Worm (Caenorhabditis elegans) whole organism, L4 larva: ENCODE measurements around the gene comt-4.

Experiments used
- D1046.2 ChIP-seq: fragments of 200-800 bp; sonication (Bioruptor generic); IDR thresholded peaks from 2 replicates; pipeline ENCODE4 v1.3.6; 2022; ENCODE audit warnings: missing genetic modification characterization, missing compliant biosample characterization
- F10B5.3 ChIP-seq: sonication (generic microtip); optimal IDR thresholded peaks from 2 replicates; lab custom pipeline; 2016; ENCODE audit warnings: mild to moderate bottlenecking, missing genetic modification characterization, missing compliant biosample characterization
- F26F4.8 ChIP-seq: fragments of 200-800 bp; sonication (Bioruptor generic); conservative IDR thresholded peaks from 2 replicates; pipeline ENCODE4 v1.3.6; 2022; ENCODE audit warnings: missing genetic modification characterization, missing compliant biosample characterization
- F44E2.7 ChIP-seq: fragments of 200-800 bp; sonication (Bioruptor generic); IDR thresholded peaks from 2 replicates; pipeline ENCODE4 v2.1.2; 2022; ENCODE audit warnings: missing genetic modification characterization, missing compliant biosample characterization
- T26A8.4 ChIP-seq: fragments of 200-800 bp; sonication (Bioruptor generic); IDR thresholded peaks from 2 replicates; pipeline ENCODE4 v1.3.6; 2022; ENCODE audit warnings: missing genetic modification characterization, missing compliant biosample characterization
- Y105C5A.15 ChIP-seq: fragments of 200-800 bp; sonication (Bioruptor generic); IDR thresholded peaks from 2 replicates; pipeline ENCODE4 v1.3.6; 2022; ENCODE audit warnings: missing genetic modification characterization, missing compliant biosample characterization
- Y48G9A.11 ChIP-seq: fragments of 200-800 bp; sonication (Bioruptor generic); IDR thresholded peaks from 2 replicates; pipeline ENCODE4 v1.3.6; 2022; ENCODE audit warnings: missing genetic modification reagents, missing genetic modification characterization, missing compliant biosample characterization
- Y75B8A.6 ChIP-seq: fragments of 200-800 bp; sonication (Bioruptor generic); IDR thresholded peaks from 2 replicates; pipeline ENCODE4 v1.3.6; 2022; ENCODE audit warnings: missing genetic modification reagents, missing genetic modification characterization, missing compliant biosample characterization
- ZK337.2 ChIP-seq: fragments of 200-800 bp; sonication (Bioruptor generic); IDR thresholded peaks from 2 replicates; pipeline ENCODE4 v1.3.6; 2022; ENCODE audit warnings: missing genetic modification reagents, missing genetic modification characterization, missing compliant biosample characterization
- ZK546.5 ChIP-seq, 2 experiments: sonication (generic microtip); optimal IDR thresholded peaks; 2 replicates each; lab custom pipeline; 2017; ENCODE audit warnings: missing biosample characterization in 2 of 2, missing genetic modification characterization in 2 of 2
- aha-1 ChIP-seq: fragments of 150-350 bp; peaks from one replicate; lab custom pipeline; 2014; ENCODE audit warnings: missing biosample characterization, missing genetic modification characterization
- aly-2 ChIP-seq: sonication (generic microtip); optimal IDR thresholded peaks from 2 replicates; lab custom pipeline; 2018; ENCODE audit warnings: missing biosample characterization, missing genetic modification characterization
- ama-1 ChIP-seq: fragments of 150-350 bp; optimal IDR thresholded peaks from 2 replicates; lab custom pipeline; 2014; ENCODE audit warnings: inconsistent platforms, mixed read lengths
- attf-4 ChIP-seq: sonication (generic microtip); optimal IDR thresholded peaks from 3 replicates; lab custom pipeline; 2017; ENCODE audit warnings: missing biosample characterization, missing genetic modification characterization
- ceh-20 ChIP-seq: fragments of 200-800 bp; sonication (Bioruptor generic); IDR thresholded peaks from 2 replicates; pipeline ENCODE4 v1.3.6; 2022; ENCODE audit warnings: missing genetic modification reagents, missing genetic modification characterization, missing compliant biosample characterization
- ceh-32 ChIP-seq: sonication (generic microtip); optimal IDR thresholded peaks from 2 replicates; lab custom pipeline; 2016; ENCODE audit warnings: mild to moderate bottlenecking, missing genetic modification characterization, missing compliant biosample characterization; ENCODE audit not compliant: poor library complexity
- ceh-44 ChIP-seq: fragments of 200-800 bp; sonication (Bioruptor generic); IDR thresholded peaks from 2 replicates; pipeline ENCODE4 v1.3.6; 2022; ENCODE audit warnings: missing genetic modification reagents, missing genetic modification characterization, missing compliant biosample characterization
- ces-1 ChIP-seq: fragments of 150-350 bp; sonication (generic microtip); optimal IDR thresholded peaks from 4 replicates; lab custom pipeline; 2014; ENCODE audit warnings: missing biosample characterization, missing genetic modification reagents, missing genetic modification characterization
- cey-2 ChIP-seq: sonication (generic microtip); optimal IDR thresholded peaks from 3 replicates; lab custom pipeline; 2017; ENCODE audit warnings: missing genetic modification characterization, mild to moderate bottlenecking, missing compliant biosample characterization, antibody characterized with exemption, borderline replicate concordance; ENCODE audit not compliant: insufficient read depth
- daf-16 ChIP-seq, 3 experiments: sonication (generic microtip); optimal IDR thresholded peaks; 2 replicates each; lab custom pipeline; 2016 to 2017; ENCODE audit warnings: missing genetic modification characterization in 3 of 3, missing genetic modification reagents in 3 of 3, mild to moderate bottlenecking in 2 of 3, missing compliant biosample characterization in 2 of 3, missing biosample characterization in 1 of 3, moderate library complexity in 1 of 3
- daf-8 ChIP-seq: fragments of 200-800 bp; sonication (Bioruptor generic); IDR thresholded peaks from 2 replicates; pipeline ENCODE4 v1.3.6; 2022; ENCODE audit warnings: missing genetic modification characterization, missing compliant biosample characterization
- dmd-6 ChIP-seq: fragments of 200-800 bp; sonication (Bioruptor generic); IDR thresholded peaks from 2 replicates; pipeline ENCODE4 v1.3.6; 2022; ENCODE audit warnings: missing genetic modification reagents, missing genetic modification characterization, missing compliant biosample characterization
- dpl-1 ChIP-seq: fragments of 150-350 bp; optimal IDR thresholded peaks from 2 replicates; lab custom pipeline; 2014; ENCODE audit warnings: missing biosample characterization, missing genetic modification reagents, missing genetic modification characterization
- duxl-1 ChIP-seq: sonication (generic microtip); optimal IDR thresholded peaks from 2 replicates; lab custom pipeline; 2016; ENCODE audit warnings: mild to moderate bottlenecking, missing genetic modification characterization, moderate library complexity, missing compliant biosample characterization; ENCODE audit not compliant: poor library complexity
- fkh-10 ChIP-seq: fragments of 150-350 bp; optimal IDR thresholded peaks from 2 replicates; lab custom pipeline; 2014; ENCODE audit warnings: missing biosample characterization, missing genetic modification reagents, missing genetic modification characterization
- hif-1 ChIP-seq, 2 experiments: sonication (generic microtip); optimal IDR thresholded peaks; 2 replicates each; lab custom pipeline; 2016 to 2017; ENCODE audit warnings: missing compliant biosample characterization in 2 of 2, missing genetic modification characterization in 2 of 2, missing genetic modification reagents in 2 of 2, missing genotype in 2 of 2, mild to moderate bottlenecking in 1 of 2
- hlh-11 ChIP-seq: fragments of 200-800 bp; sonication (Bioruptor generic); optimal IDR thresholded peaks from 2 replicates; lab custom pipeline; 2018; ENCODE audit warnings: mild to moderate bottlenecking, missing genetic modification characterization, missing compliant biosample characterization
- hmg-1.1 ChIP-seq: fragments of 200-800 bp; sonication (Bioruptor generic); IDR thresholded peaks from 2 replicates; pipeline ENCODE4 v1.3.6; 2022; ENCODE audit warnings: missing genetic modification reagents, missing genetic modification characterization, missing compliant biosample characterization
- lim-7 ChIP-seq: fragments of 200-800 bp; sonication (Bioruptor generic); IDR thresholded peaks from 2 replicates; pipeline ENCODE4 v1.3.6; 2022; ENCODE audit warnings: missing genetic modification characterization, missing compliant biosample characterization
- lin-1 ChIP-seq: fragments of 200-800 bp; sonication (Bioruptor generic); IDR thresholded peaks from 2 replicates; pipeline ENCODE4 v1.3.6; 2022; ENCODE audit warnings: missing genetic modification reagents, missing genetic modification characterization, missing compliant biosample characterization
- lin-29 ChIP-seq: fragments of 200-800 bp; sonication (Bioruptor generic); IDR thresholded peaks from 2 replicates; pipeline ENCODE4 v1.3.6; 2022; ENCODE audit warnings: missing genetic modification reagents, missing genetic modification characterization, missing compliant biosample characterization
- lsy-2 ChIP-seq, 2 experiments: fragments of 150-350 bp in 1 of 2; sonication (generic microtip) in 1 of 2; optimal IDR thresholded peaks; 2 replicates each; lab custom pipeline; 2014 to 2017; ENCODE audit warnings: missing biosample characterization in 2 of 2, missing genetic modification characterization in 2 of 2
- madf-5 ChIP-seq, 2 experiments: fragments of 200-800 bp; sonication (Bioruptor generic); IDR thresholded peaks; 2 replicates each; pipeline ENCODE4 v1.3.6; 2022; ENCODE audit warnings: missing compliant biosample characterization in 2 of 2, missing genetic modification characterization in 2 of 2
- mep-1 ChIP-seq: fragments of 150-350 bp; sonication (generic microtip); optimal IDR thresholded peaks from 3 replicates; lab custom pipeline; 2014; ENCODE audit warnings: missing biosample characterization, missing genetic modification characterization
- mes-2 ChIP-seq: sonication (generic microtip); optimal IDR thresholded peaks from 2 replicates; lab custom pipeline; 2016; ENCODE audit warnings: missing genotype, mild to moderate bottlenecking, missing genetic modification characterization, missing compliant biosample characterization; ENCODE audit not compliant: poor library complexity, severe bottlenecking
- mxl-2 ChIP-seq: fragments of 200-800 bp; sonication (Bioruptor generic); conservative IDR thresholded peaks from 2 replicates; pipeline ENCODE4 v1.3.6; 2022; ENCODE audit warnings: missing genetic modification reagents, missing genetic modification characterization, missing compliant biosample characterization
- nhr-102 ChIP-seq: sonication (generic microtip); optimal IDR thresholded peaks from 2 replicates; lab custom pipeline; 2016; ENCODE audit warnings: mild to moderate bottlenecking, missing genetic modification characterization, moderate library complexity, missing compliant biosample characterization
- nhr-11 ChIP-seq: fragments of 150-350 bp; optimal IDR thresholded peaks from 2 replicates; lab custom pipeline; 2014; ENCODE audit warnings: missing biosample characterization, missing genetic modification characterization
- nhr-25 ChIP-seq: sonication (generic microtip); optimal IDR thresholded peaks from 2 replicates; lab custom pipeline; 2017; ENCODE audit warnings: missing genetic modification characterization, mild to moderate bottlenecking, missing compliant biosample characterization, antibody characterized with exemption, moderate library complexity, borderline replicate concordance; ENCODE audit not compliant: insufficient read depth
- nhr-42 ChIP-seq: fragments of 200-800 bp; sonication (Bioruptor generic); IDR thresholded peaks from 2 replicates; pipeline ENCODE4 v1.3.6; 2022; ENCODE audit warnings: missing genetic modification characterization, missing compliant biosample characterization
- pha-4 ChIP-seq, 2 experiments: fragments of 150-350 bp in 1 of 2; fragments of 200-800 bp in 1 of 2; sonication (Bioruptor generic) in 1 of 2; IDR thresholded peaks in 1 of 2; optimal IDR thresholded peaks in 1 of 2; 2 replicates each; pipeline versions ENCODE4 v1.3.6 to Lab custom; 2014 to 2022; ENCODE audit warnings: missing genetic modification characterization in 2 of 2, missing genetic modification reagents in 2 of 2, missing biosample characterization in 1 of 2, missing compliant biosample characterization in 1 of 2
- php-3 ChIP-seq: fragments of 200-800 bp; sonication (Bioruptor generic); IDR thresholded peaks from 2 replicates; pipeline ENCODE4 v1.3.6; 2022; ENCODE audit warnings: missing genetic modification reagents, missing genetic modification characterization, missing compliant biosample characterization
- set-16 ChIP-seq: fragments of 200-800 bp; sonication (Bioruptor generic); IDR thresholded peaks from 2 replicates; pipeline ENCODE4 v1.3.6; 2022; ENCODE audit warnings: missing genetic modification reagents, missing genetic modification characterization, missing compliant biosample characterization
- snpc-4 ChIP-seq: fragments of 150-350 bp; optimal IDR thresholded peaks from 2 replicates; lab custom pipeline; 2014; ENCODE audit warnings: missing biosample characterization, missing genetic modification characterization
- unc-130 ChIP-seq: sonication (generic microtip); optimal IDR thresholded peaks from 2 replicates; lab custom pipeline; 2016; ENCODE audit warnings: missing genetic modification reagents, missing genetic modification characterization, missing compliant biosample characterization
- unc-39 ChIP-seq: sonication (generic microtip); optimal IDR thresholded peaks from 2 replicates; lab custom pipeline; 2017; ENCODE audit warnings: missing biosample characterization, missing genetic modification characterization
- vab-7 ChIP-seq: fragments of 200-800 bp; sonication (Bioruptor generic); IDR thresholded peaks from 2 replicates; pipeline ENCODE4 v1.3.6; 2022; ENCODE audit warnings: missing genetic modification reagents, missing genetic modification characterization, missing compliant biosample characterization
- zfp-2 ChIP-seq: sonication (generic microtip); optimal IDR thresholded peaks from 2 replicates; lab custom pipeline; 2016; ENCODE audit warnings: mild to moderate bottlenecking, missing genetic modification characterization, missing compliant biosample characterization
- zip-11 ChIP-seq: fragments of 200-800 bp; sonication (Bioruptor generic); IDR thresholded peaks from 2 replicates; pipeline ENCODE4 v1.3.6; 2022; ENCODE audit warnings: missing genetic modification characterization, missing compliant biosample characterization
- zip-2 ChIP-seq: fragments of 150-350 bp; optimal IDR thresholded peaks from 2 replicates; lab custom pipeline; 2014; ENCODE audit warnings: missing biosample characterization, missing genetic modification characterization

The comt-4 gene

DNA sequence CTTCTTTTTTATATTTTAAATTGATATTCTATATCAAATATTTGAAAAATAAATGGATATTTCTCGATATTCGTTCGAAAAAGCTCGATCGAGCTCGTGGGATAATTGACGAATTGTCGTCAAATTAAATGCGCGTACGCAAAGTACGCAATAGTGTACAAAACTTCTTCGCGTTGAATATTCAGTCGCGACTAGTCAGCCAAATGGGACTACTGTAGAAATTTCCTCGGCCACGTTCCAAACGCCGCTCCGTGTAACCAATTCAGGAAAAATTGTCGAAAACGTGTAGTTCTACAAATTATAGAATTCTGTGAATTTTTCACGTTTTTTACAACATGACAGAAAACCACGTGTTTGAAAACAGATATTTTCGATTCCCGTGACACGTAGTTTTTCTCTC lies 41.6 kb downstream of the comt-4 start (continued):
- TF ChIP-seq Y48G9A.11, result peak; percentile 60; the same call in 1 of the 2 replicates
- no peak for TF ChIP-seq nhr-25
- peak; percentile 50; the same call in 1 of the 2 replicates for TF ChIP-seq hmg-1.1 (GFP tag; lab: Robert Waterston, UW)
- TF ChIP-seq ceh-32 (tag; lab: Kevin White, UChicago), result no peak
- no peak for TF ChIP-seq daf-16 (GFP tag; optimal IDR thresholded peaks at IDR 0.05; lab: Kevin White, UChicago)
- peak; percentile 25 for TF ChIP-seq daf-16 (tag; optimal IDR thresholded peaks at IDR 0.05; lab: Kevin White, UChicago)
- TF ChIP-seq set-16 (GFP tag; lab: Robert Waterston, UW), result no peak
- peak; percentile 49 for TF ChIP-seq hlh-11 (tag; lab: Kevin White, UChicago)
- no peak for TF ChIP-seq daf-8 (GFP tag; lab: Robert Waterston, UW)
- no peak for TF ChIP-seq Y105C5A.15 (GFP tag; lab: Robert Waterston, UW)
- peak; percentile 40 for TF ChIP-seq dpl-1 (GFP tag; lab: Kevin White, UChicago)
- no peak for TF ChIP-seq mxl-2 (GFP tag; lab: Robert Waterston, UW)
- peak; percentile 47; the same call in 1 of the 2 replicates for TF ChIP-seq nhr-42 (GFP tag; lab: Robert Waterston, UW)
- TF ChIP-seq mep-1 (tag; lab: Kevin White, UChicago), result no peak
- TF ChIP-seq lin-1 (GFP tag; lab: Robert Waterston, UW), result no peak
- no peak for TF ChIP-seq ces-1 (GFP tag; lab: Kevin White, UChicago)
- no peak for TF ChIP-seq cey-2 (tag; lab: Kevin White, UChicago)
- peak; percentile 47 to 96 for TF ChIP-seq lsy-2 (tag; optimal IDR thresholded peaks at IDR 0.05; lab: Kevin White, UChicago)
- no peak for TF ChIP-seq vab-7 (GFP tag; lab: Robert Waterston, UW)
- no peak for TF ChIP-seq Y75B8A.6 (GFP tag; lab: Robert Waterston, UW)
- TF ChIP-seq zfp-2 (tag; lab: Kevin White, UChicago), result no peak
- TF ChIP-seq unc-130 (GFP tag; lab: Kevin White, UChicago), result peak; percentile 91
- TF ChIP-seq attf-4 (tag; lab: Kevin White, UChicago), result no peak
- no peak for TF ChIP-seq zip-2 (tag; lab: Kevin White, UChicago)
- TF ChIP-seq duxl-1 (tag; lab: Kevin White, UChicago), result peak; percentile 64
- no peak for TF ChIP-seq unc-39 (tag; lab: Kevin White, UChicago)
- TF ChIP-seq T26A8.4 (GFP tag; lab: Robert Waterston, UW), result peak; percentile 67
- TF ChIP-seq madf-5 (GFP tag; IDR thresholded peaks at IDR 0.05; lab: Robert Waterston, UW), result no peak
- TF ChIP-seq zip-11 (GFP tag; lab: Robert Waterston, UW), result no peak
- 0 out of 2 replicates have a peak, but pooled peaks have one; percentile 65 for TF ChIP-seq ceh-20 (GFP tag; lab: Robert Waterston, UW)
- TF ChIP-seq php-3 (GFP tag; lab: Robert Waterston, UW), result no peak
- TF ChIP-seq lim-7, result no peak
- peak; percentile 94 for TF ChIP-seq mes-2 (tag; lab: Kevin White, UChicago)
- no peak for TF ChIP-seq pha-4 (GFP tag; IDR thresholded peaks at IDR 0.05; lab: Robert Waterston, UW)
- no peak for TF ChIP-seq pha-4 (tag; optimal IDR thresholded peaks at IDR 0.05; lab: Kevin White, UChicago)
- TF ChIP-seq ceh-44 (GFP tag; lab: Robert Waterston, UW), result no peak
- peak; percentile 70 for TF ChIP-seq nhr-102 (tag; lab: Kevin White, UChicago)
- TF ChIP-seq F44E2.7 (GFP tag; lab: Robert Waterston, UW), result no peak
- TF ChIP-seq hif-1 (tag; optimal IDR thresholded peaks at IDR 0.05; lab: Kevin White, UChicago), result peak in 1 of 2 experiments; percentile 70
- TF ChIP-seq ama-1, result no peak
- TF ChIP-seq aly-2 (tag; lab: Kevin White, UChicago), result no peak
- TF ChIP-seq snpc-4, result no peak
- no peak for TF ChIP-seq F10B5.3 (tag; lab: Kevin White, UChicago)
- no peak for TF ChIP-seq nhr-11 (tag; lab: Kevin White, UChicago)
- no peak for TF ChIP-seq D1046.2 (GFP tag; lab: Robert Waterston, UW)
- no peak for TF ChIP-seq ZK546.5 (tag; optimal IDR thresholded peaks at IDR 0.05; lab: Kevin White, UChicago)
- TF ChIP-seq ZK337.2 (GFP tag; lab: Robert Waterston, UW), result no peak
- peak; percentile 66 for TF ChIP-seq dmd-6 (GFP tag; lab: Robert Waterston, UW)
- TF ChIP-seq aha-1 (tag; lab: Kevin White, UChicago), result no peak
- TF ChIP-seq lin-29 (GFP tag; lab: Robert Waterston, UW), result no peak
- TF ChIP-seq F26F4.8 (GFP tag; lab: Robert Waterston, UW), result no peak
- no peak for TF ChIP-seq fkh-10 (GFP tag; lab: Kevin White, UChicago)
